Worm (Caenorhabditis elegans): Measurements from ENCODE around the gene T13C2.2.

ce11 chrII:6825732-6826131 is 33.7 kb downstream of the T13C2.2 start:
- TF ChIP-seq him-1 (tag; optimal IDR thresholded peaks at IDR 0.05) (no peak), dao-5 (tag; optimal IDR thresholded peaks at IDR 0.05) (no peak)

Data from whole organism, L4/young adult.